Worm (Caenorhabditis elegans) whole organism, L4/young adult: ENCODE measurements around the gene scl-26.

Source experiments
- W03F9.2 ChIP-seq: fragments of 150-350 bp; optimal IDR thresholded peaks from 2 replicates; lab custom pipeline; 2014; ENCODE audit warnings: missing biosample characterization, missing genetic modification characterization
- him-1 ChIP-seq: sonication (generic microtip); optimal IDR thresholded peaks from 2 replicates; lab custom pipeline; 2016; ENCODE audit warnings: missing genotype, missing genetic modification reagents, missing genetic modification characterization, missing compliant biosample characterization

DNA sequence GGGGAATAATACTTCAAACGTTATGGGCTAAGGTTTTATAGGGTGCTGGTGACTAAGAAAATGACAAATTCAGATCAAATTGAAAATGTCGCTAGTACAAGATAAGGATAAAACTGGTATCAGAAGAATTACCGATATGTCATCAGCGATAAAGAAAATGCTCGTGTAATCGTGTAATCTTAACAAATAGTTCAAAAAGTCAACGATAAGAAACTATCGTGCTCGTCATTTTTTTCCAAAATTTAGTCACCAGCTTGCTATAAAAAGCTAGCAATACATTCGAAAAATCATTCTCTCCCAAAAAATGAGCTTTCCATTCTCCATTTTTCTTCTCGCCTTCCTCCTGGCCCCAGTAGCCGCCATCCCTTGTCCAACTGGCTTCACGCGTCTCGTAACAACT is 36.5 kb upstream of the scl-26 start, which contains the start of gene clec-45:
- TF ChIP-seq W03F9.2 (tag; lab: Kevin White, UChicago) (no peak), him-1 (tag; lab: Kevin White, UChicago) (no peak)
